Worm (Caenorhabditis elegans) whole organism, late embryonic: ENCODE measurements around the gene Y73B6BL.22.
A peak's percentile ranks its signal among the peaks of the same experiment; 100 is the strongest.

Experiments
- C08G9.2 ChIP-seq: sonication (generic microtip); optimal IDR thresholded peaks from 2 replicates; lab custom pipeline; 2016; ENCODE audit warnings: mild to moderate bottlenecking, missing genetic modification characterization, moderate library complexity, missing compliant biosample characterization
- C38D4.7 ChIP-seq: fragments of 200-800 bp; sonication (Bioruptor generic); optimal IDR thresholded peaks from 2 replicates; lab custom pipeline; 2018; ENCODE audit warnings: mild to moderate bottlenecking, missing genetic modification characterization, moderate library complexity, missing compliant biosample characterization
- F13H6.1 ChIP-seq: sonication (generic microtip); optimal IDR thresholded peaks from 2 replicates; lab custom pipeline; 2016; ENCODE audit warnings: missing genetic modification characterization, missing compliant biosample characterization
- K02D7.2 ChIP-seq: sonication (generic microtip); optimal IDR thresholded peaks from 2 replicates; lab custom pipeline; 2017; ENCODE audit warnings: mild to moderate bottlenecking, missing genetic modification characterization, missing compliant biosample characterization
- ahr-1 ChIP-seq: sonication (generic microtip); optimal IDR thresholded peaks from 2 replicates; lab custom pipeline; 2016; ENCODE audit warnings: missing genetic modification characterization, missing compliant biosample characterization
- ceh-19 ChIP-seq: fragments of 200-800 bp; sonication (Bioruptor generic); optimal IDR thresholded peaks from 2 replicates; lab custom pipeline; 2018; ENCODE audit warnings: mild to moderate bottlenecking, missing genetic modification characterization, missing compliant biosample characterization
- ceh-2 ChIP-seq: sonication (generic microtip); optimal IDR thresholded peaks from 2 replicates; lab custom pipeline; 2016; ENCODE audit warnings: missing genotype, missing genetic modification characterization, missing compliant biosample characterization
- ceh-24 ChIP-seq: sonication (generic microtip); optimal IDR thresholded peaks from 2 replicates; lab custom pipeline; 2016; ENCODE audit warnings: mild to moderate bottlenecking, missing genetic modification characterization, missing compliant biosample characterization
- ceh-30 ChIP-seq: fragments of 150-350 bp; optimal IDR thresholded peaks from 2 replicates; lab custom pipeline; 2014; ENCODE audit warnings: missing biosample characterization, missing genetic modification characterization
- ceh-31 ChIP-seq: sonication (generic microtip); optimal IDR thresholded peaks from 2 replicates; lab custom pipeline; 2016; ENCODE audit warnings: missing genetic modification characterization, missing compliant biosample characterization
- ceh-45 ChIP-seq: fragments of 200-800 bp; sonication (Bioruptor generic); IDR thresholded peaks from 2 replicates; pipeline ENCODE4 v1.3.6; 2022; ENCODE audit warnings: missing genetic modification reagents, missing genetic modification characterization, missing compliant biosample characterization
- ceh-48 ChIP-seq: sonication (generic microtip); optimal IDR thresholded peaks from 2 replicates; lab custom pipeline; 2016; ENCODE audit warnings: missing genetic modification characterization, inconsistent platforms, missing compliant biosample characterization
- ceh-6 ChIP-seq: fragments of 200-800 bp; sonication (Bioruptor generic); optimal IDR thresholded peaks from 2 replicates; lab custom pipeline; 2018; ENCODE audit warnings: mild to moderate bottlenecking, missing genetic modification characterization, missing compliant biosample characterization
- ceh-9 ChIP-seq: sonication (generic microtip); optimal IDR thresholded peaks from 2 replicates; lab custom pipeline; 2016; ENCODE audit warnings: mild to moderate bottlenecking, missing genetic modification characterization, inconsistent platforms, missing compliant biosample characterization
- che-1 ChIP-seq: sonication (generic microtip); optimal IDR thresholded peaks from 2 replicates; lab custom pipeline; 2016; ENCODE audit warnings: mild to moderate bottlenecking, missing genetic modification characterization, missing compliant biosample characterization
- dmd-4 ChIP-seq: sonication (generic microtip); optimal IDR thresholded peaks from 2 replicates; lab custom pipeline; 2016; ENCODE audit warnings: borderline replicate concordance, missing genetic modification characterization, missing compliant biosample characterization
- elt-2 ChIP-seq: sonication (generic microtip); optimal IDR thresholded peaks from 2 replicates; lab custom pipeline; 2016; ENCODE audit warnings: missing genetic modification reagents, missing genetic modification characterization, missing compliant biosample characterization
- elt-4 ChIP-seq: sonication (generic microtip); optimal IDR thresholded peaks from 2 replicates; lab custom pipeline; 2016; ENCODE audit warnings: missing genetic modification characterization, missing compliant biosample characterization
- ets-4 ChIP-seq: sonication (generic microtip); optimal IDR thresholded peaks from 2 replicates; lab custom pipeline; 2016; ENCODE audit warnings: missing genetic modification characterization, missing compliant biosample characterization
- fax-1 ChIP-seq: sonication (generic microtip); optimal IDR thresholded peaks from 2 replicates; lab custom pipeline; 2016; ENCODE audit warnings: missing genotype, missing genetic modification characterization, missing compliant biosample characterization
- hlh-13 ChIP-seq: fragments of 200-800 bp; sonication (Bioruptor generic); optimal IDR thresholded peaks from 2 replicates; lab custom pipeline; 2018; ENCODE audit warnings: mild to moderate bottlenecking, missing genetic modification characterization, missing compliant biosample characterization
- hlh-15 ChIP-seq: sonication (generic microtip); optimal IDR thresholded peaks from 2 replicates; lab custom pipeline; 2016; ENCODE audit warnings: missing genetic modification characterization, missing compliant biosample characterization
- hlh-30 ChIP-seq: sonication (generic microtip); optimal IDR thresholded peaks from 2 replicates; lab custom pipeline; 2017; ENCODE audit warnings: antibody characterized with exemption, missing genetic modification characterization, missing compliant biosample characterization; ENCODE audit not compliant: insufficient read depth
- hlh-6 ChIP-seq: sonication (generic microtip); optimal IDR thresholded peaks from 2 replicates; lab custom pipeline; 2016; ENCODE audit warnings: missing genotype, missing genetic modification characterization, missing compliant biosample characterization
- hlh-8 ChIP-seq: sonication (generic microtip); optimal IDR thresholded peaks from 2 replicates; lab custom pipeline; 2016; ENCODE audit warnings: missing genotype, missing genetic modification characterization, missing compliant biosample characterization
- madf-2 ChIP-seq: sonication (generic microtip); optimal IDR thresholded peaks from 2 replicates; lab custom pipeline; 2017; ENCODE audit warnings: missing genetic modification characterization, missing compliant biosample characterization
- mec-3 ChIP-seq: sonication (generic microtip); optimal IDR thresholded peaks from 2 replicates; lab custom pipeline; 2016; ENCODE audit warnings: borderline replicate concordance, missing genetic modification characterization, missing compliant biosample characterization
- nfya-1 ChIP-seq: sonication (generic microtip); optimal IDR thresholded peaks from 2 replicates; lab custom pipeline; 2017; ENCODE audit warnings: missing genetic modification characterization, mild to moderate bottlenecking, missing compliant biosample characterization, antibody characterized with exemption, moderate library complexity
- nhr-11 ChIP-seq: fragments of 150-350 bp; optimal IDR thresholded peaks from 2 replicates; lab custom pipeline; 2014; ENCODE audit warnings: missing biosample characterization, missing genetic modification characterization
- npax-4 ChIP-seq: sonication (generic microtip); optimal IDR thresholded peaks from 2 replicates; lab custom pipeline; 2016; ENCODE audit warnings: missing genetic modification characterization, missing compliant biosample characterization
- pax-1 ChIP-seq: fragments of 150-350 bp; optimal IDR thresholded peaks from 2 replicates; lab custom pipeline; 2014; ENCODE audit warnings: missing biosample characterization, missing genetic modification characterization
- pqm-1 ChIP-seq: sonication (generic microtip); optimal IDR thresholded peaks from 2 replicates; lab custom pipeline; 2016; ENCODE audit warnings: missing genetic modification characterization, missing compliant biosample characterization
- rnt-1 ChIP-seq: sonication (generic microtip); optimal IDR thresholded peaks from 2 replicates; lab custom pipeline; 2016; ENCODE audit warnings: missing genetic modification characterization, missing compliant biosample characterization
- sdc-2 ChIP-seq: sonication (generic microtip); optimal IDR thresholded peaks from 2 replicates; lab custom pipeline; 2016; ENCODE audit warnings: missing genotype, missing genetic modification characterization, missing compliant biosample characterization
- sox-4 ChIP-seq: sonication (generic microtip); optimal IDR thresholded peaks from 2 replicates; lab custom pipeline; 2017; ENCODE audit warnings: mild to moderate bottlenecking, missing genetic modification characterization, inconsistent platforms, missing compliant biosample characterization
- syd-9 ChIP-seq: sonication (generic microtip); optimal IDR thresholded peaks from 2 replicates; lab custom pipeline; 2016; ENCODE audit warnings: mild to moderate bottlenecking, missing genetic modification characterization, moderate library complexity, missing compliant biosample characterization
- tbx-2 ChIP-seq: sonication (generic microtip); optimal IDR thresholded peaks from 2 replicates; lab custom pipeline; 2016; ENCODE audit warnings: missing genetic modification characterization, missing compliant biosample characterization
- tbx-7 ChIP-seq: sonication (generic microtip); optimal IDR thresholded peaks from 2 replicates; lab custom pipeline; 2016; ENCODE audit warnings: missing genotype, missing genetic modification characterization, missing compliant biosample characterization
- unc-42 ChIP-seq: sonication (generic microtip); optimal IDR thresholded peaks from 2 replicates; lab custom pipeline; 2016; ENCODE audit warnings: missing genotype, missing genetic modification characterization, missing compliant biosample characterization
- unc-55 ChIP-seq: sonication (generic microtip); optimal IDR thresholded peaks from 2 replicates; lab custom pipeline; 2017; ENCODE audit warnings: missing biosample characterization, missing genetic modification reagents, missing genetic modification characterization
- zip-5 ChIP-seq: sonication (generic microtip); optimal IDR thresholded peaks from 2 replicates; lab custom pipeline; 2016; ENCODE audit warnings: missing genetic modification characterization, missing compliant biosample characterization

The Y73B6BL.22 gene

ce11 chrIV:6413482-6413881 is 3.0 kb downstream of the Y73B6BL.22 start, which contains the start of gene nlp-71:
Gene nlp-71 (minus strand): TSS chrIV:6413582.
- no peak for TF ChIP-seq madf-2 (tag; lab: Kevin White, UChicago)
- no peak for TF ChIP-seq che-1 (tag; lab: Kevin White, UChicago)
- no peak for TF ChIP-seq ceh-30
- TF ChIP-seq hlh-15 (tag; lab: Kevin White, UChicago) = no peak
- no peak for TF ChIP-seq ceh-2
- TF ChIP-seq ceh-6 (GFP tag; lab: Kevin White, UChicago) = no peak
- TF ChIP-seq pax-1 = no peak
- no peak for TF ChIP-seq elt-2
- no peak for TF ChIP-seq hlh-6 (tag; lab: Kevin White, UChicago)
- no peak for TF ChIP-seq K02D7.2 (tag; lab: Kevin White, UChicago)
- TF ChIP-seq rnt-1 = no peak
- no peak for TF ChIP-seq nfya-1 (tag; lab: Kevin White, UChicago)
- no peak for TF ChIP-seq ceh-31 (tag; lab: Kevin White, UChicago)

ce11 chrIV:6404871-6405270 is 11.6 kb downstream of the Y73B6BL.22 start, which contains the start of gene srv-13:
Gene srv-13 (plus strand): TSS chrIV:6405171.
- no peak for TF ChIP-seq ets-4 (tag; lab: Kevin White, UChicago)
- TF ChIP-seq fax-1 (tag; lab: Kevin White, UChicago) = no peak
- TF ChIP-seq sdc-2 = no peak
- no peak for TF ChIP-seq ceh-24 (tag; lab: Kevin White, UChicago)
- TF ChIP-seq ceh-19 (GFP tag; lab: Kevin White, UChicago) = no peak
- no peak for TF ChIP-seq syd-9 (tag; lab: Kevin White, UChicago)
- no peak for TF ChIP-seq F13H6.1 (tag; lab: Kevin White, UChicago)
- no peak for TF ChIP-seq zip-5 (tag; lab: Kevin White, UChicago)
- TF ChIP-seq hlh-8 (tag; lab: Kevin White, UChicago) = no peak
- no peak for TF ChIP-seq hlh-30 (tag; lab: Kevin White, UChicago)
- no peak for TF ChIP-seq npax-4
- TF ChIP-seq ahr-1 (tag; lab: Kevin White, UChicago) = no peak
- TF ChIP-seq elt-4 (tag; lab: Kevin White, UChicago) = no peak
- TF ChIP-seq sox-4 (tag; lab: Kevin White, UChicago) = no peak
- TF ChIP-seq rnt-1 = no peak
- no peak for TF ChIP-seq tbx-2 (tag; lab: Kevin White, UChicago)
- no peak for TF ChIP-seq dmd-4
- TF ChIP-seq K02D7.2 (tag; lab: Kevin White, UChicago) = no peak

- TF ChIP-seq C38D4.7 (GFP tag; lab: Kevin White, UChicago) (no peak), unc-55 (GFP tag; lab: Kevin White, UChicago) (no peak), syd-9 (tag; lab: Kevin White, UChicago) (no peak), elt-4 (tag; lab: Kevin White, UChicago) (no peak), ceh-45 (GFP tag; lab: Robert Waterston, UW) (no peak), pqm-1 (tag; lab: Kevin White, UChicago) (no peak), ceh-48 (no peak), zip-5 (tag; lab: Kevin White, UChicago) (no peak), hlh-15 (tag; lab: Kevin White, UChicago) (no peak), C08G9.2 (tag; lab: Kevin White, UChicago) (no peak), sox-4 (tag; lab: Kevin White, UChicago) (no peak), hlh-13 (GFP tag; lab: Kevin White, UChicago) (no peak), hlh-8 (tag; lab: Kevin White, UChicago) (no peak), hlh-30 (tag; lab: Kevin White, UChicago) (no peak)
These were observed 13.1 kb downstream of the Y73B6BL.22 start for ce11 chrIV:6403399-6403798.

ce11 chrIV:6402386-6402905 is 14.0 kb downstream of the Y73B6BL.22 start, which contains the start of gene sfrp-1:
Gene sfrp-1 (minus strand): TSS chrIV:6402436.
- no peak for TF ChIP-seq nhr-11
- no peak for TF ChIP-seq tbx-7
- peak; percentile 55 for TF ChIP-seq unc-42 (tag; lab: Kevin White, UChicago)
- TF ChIP-seq ceh-9 = no peak
- no peak for TF ChIP-seq mec-3
- no peak for TF ChIP-seq hlh-15 (tag; lab: Kevin White, UChicago)
